Worm (Caenorhabditis elegans) whole organism, late embryonic: ENCODE results near the gene srg-30.

Experiments used
- ama-1 ChIP-seq: fragments of 150-350 bp; optimal IDR thresholded peaks from 2 replicates; lab custom pipeline; 2014
- ceh-19 ChIP-seq: fragments of 200-800 bp; sonication (Bioruptor generic); optimal IDR thresholded peaks from 2 replicates; lab custom pipeline; 2018; ENCODE audit warnings: mild to moderate bottlenecking, missing genetic modification characterization, missing compliant biosample characterization
- dve-1 ChIP-seq: sonication (generic microtip); optimal IDR thresholded peaks from 2 replicates; lab custom pipeline; 2017; ENCODE audit warnings: antibody characterized with exemption, mild to moderate bottlenecking, missing genetic modification characterization, missing compliant biosample characterization
- fkh-10 ChIP-seq: fragments of 150-350 bp; optimal IDR thresholded peaks from 2 replicates; lab custom pipeline; 2014; ENCODE audit warnings: missing biosample characterization, missing genetic modification reagents, missing genetic modification characterization
- hlh-13 ChIP-seq: fragments of 200-800 bp; sonication (Bioruptor generic); optimal IDR thresholded peaks from 2 replicates; lab custom pipeline; 2018; ENCODE audit warnings: mild to moderate bottlenecking, missing genetic modification characterization, missing compliant biosample characterization
- hlh-15 ChIP-seq: sonication (generic microtip); optimal IDR thresholded peaks from 2 replicates; lab custom pipeline; 2016; ENCODE audit warnings: missing genetic modification characterization, missing compliant biosample characterization
- pha-4 ChIP-seq: fragments of 150-350 bp; optimal IDR thresholded peaks from 2 replicates; lab custom pipeline; 2018; ENCODE audit warnings: missing biosample characterization, missing genetic modification reagents, missing genetic modification characterization
- ref-2 ChIP-seq: sonication (generic microtip); optimal IDR thresholded peaks from 2 replicates; lab custom pipeline; 2016; ENCODE audit warnings: missing genetic modification characterization, missing compliant biosample characterization
- tbx-2 ChIP-seq: sonication (generic microtip); optimal IDR thresholded peaks from 2 replicates; lab custom pipeline; 2016; ENCODE audit warnings: missing genetic modification characterization, missing compliant biosample characterization
- unc-55 ChIP-seq: sonication (generic microtip); optimal IDR thresholded peaks from 2 replicates; lab custom pipeline; 2017; ENCODE audit warnings: missing biosample characterization, missing genetic modification reagents, missing genetic modification characterization

- TF ChIP-seq dve-1 (no peak), ama-1 (lab: Kevin White, UChicago) (no peak), hlh-13 (GFP tag; lab: Kevin White, UChicago) (no peak), tbx-2 (tag; lab: Kevin White, UChicago) (no peak), ref-2 (no peak), fkh-10 (GFP tag; lab: Kevin White, UChicago) (no peak), ceh-19 (GFP tag; lab: Kevin White, UChicago) (no peak), unc-55 (GFP tag; lab: Kevin White, UChicago) (no peak), hlh-15 (tag; lab: Kevin White, UChicago) (no peak), pha-4 (tag; lab: Kevin White, UChicago) (no peak)
Measured at ce11 chrV:6706771-6707170, 11.4 kb downstream of the srg-30 start, which contains the start of gene W02F12.4.
